Worm (Caenorhabditis elegans) whole organism, early embryonic: ENCODE results near the gene C17G10.13.

ENCODE experiments used
- ama-1 ChIP-seq: fragments of 150-350 bp; optimal IDR thresholded peaks from 2 replicates; lab custom pipeline; 2014
- ceh-36 ChIP-seq: sonication (generic microtip); optimal IDR thresholded peaks from 2 replicates; lab custom pipeline; 2016; ENCODE audit warnings: missing genetic modification characterization, inconsistent platforms, missing compliant biosample characterization
- hmbx-1 ChIP-seq: sonication (generic microtip); optimal IDR thresholded peaks from 2 replicates; lab custom pipeline; 2016; ENCODE audit warnings: mild to moderate bottlenecking, missing genetic modification characterization, missing compliant biosample characterization
- tbx-11 ChIP-seq: fragments of 200-800 bp; sonication (Bioruptor generic); IDR thresholded peaks from 2 replicates; pipeline ENCODE4 v1.3.6; 2022; ENCODE audit warnings: missing genetic modification characterization, missing compliant biosample characterization

- no peak for TF ChIP-seq ama-1 (lab: Kevin White, UChicago)
- TF ChIP-seq ceh-36 (tag; lab: Kevin White, UChicago) = no peak
- TF ChIP-seq tbx-11 = no peak
- no peak for TF ChIP-seq hmbx-1 (tag; lab: Kevin White, UChicago)
Observed at ce11 chrII:5551517-5551916, 38.1 kb downstream of the C17G10.13 start, which contains the start of gene C17C3.5.
